Worm (Caenorhabditis elegans) whole organism, L1 larva: Measurements from ENCODE around the gene K03B8.11.

Experiments
- aly-2 ChIP-seq: fragments of 150-350 bp; optimal IDR thresholded peaks from 2 replicates; lab custom pipeline; 2014; ENCODE audit warnings: missing biosample characterization, missing genetic modification characterization
- elt-3 ChIP-seq, 6 experiments: fragments of 150-350 bp in 1 of 6; sonication (generic microtip); optimal IDR thresholded peaks; 2 replicates each; lab custom pipeline; 2017 to 2018; ENCODE audit warnings: missing biosample characterization in 6 of 6, missing genetic modification characterization in 6 of 6, inconsistent platforms in 1 of 6
- lsy-2 ChIP-seq, 2 experiments: fragments of 150-350 bp; optimal IDR thresholded peaks; 2 replicates each; lab custom pipeline; 2014; ENCODE audit warnings: missing biosample characterization in 2 of 2, missing genetic modification characterization in 2 of 2
- snpc-4 ChIP-seq: fragments of 150-350 bp; optimal IDR thresholded peaks from 2 replicates; lab custom pipeline; 2014; ENCODE audit warnings: missing biosample characterization, missing genetic modification characterization
- sptf-1 ChIP-seq: fragments of 150-350 bp; optimal IDR thresholded peaks from 2 replicates; lab custom pipeline; 2014; ENCODE audit warnings: missing biosample characterization, missing genetic modification characterization

DNA sequence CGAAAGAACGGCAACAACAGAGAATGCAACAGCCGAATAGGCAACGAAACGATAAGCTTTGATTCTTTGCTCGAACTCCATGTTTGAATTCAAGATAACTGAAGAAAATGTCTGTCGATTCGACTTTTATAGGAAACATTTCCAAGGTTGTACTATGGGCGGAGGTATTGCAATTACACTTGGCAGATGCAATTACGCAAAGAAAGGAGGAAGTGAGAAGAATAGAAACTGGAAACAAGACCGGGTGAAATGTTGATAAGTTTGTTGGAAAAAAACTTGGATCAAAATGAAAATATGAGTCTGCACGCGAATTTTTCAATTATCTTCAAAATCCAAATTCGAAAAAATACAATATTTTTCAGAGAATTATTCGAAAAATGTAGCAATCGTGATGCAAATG, 518 bp downstream of the K03B8.11 start, which contains the start of gene col-155:
- TF ChIP-seq lsy-2 (tag; optimal IDR thresholded peaks at IDR 0.05; lab: Kevin White, UChicago) = no peak
- no peak for TF ChIP-seq elt-3 (tag; optimal IDR thresholded peaks at IDR 0.05; lab: Kevin White, UChicago)
- TF ChIP-seq sptf-1 (tag; lab: Kevin White, UChicago) = no peak
- no peak for TF ChIP-seq aly-2 (tag; lab: Kevin White, UChicago)
- TF ChIP-seq snpc-4 (tag; lab: Kevin White, UChicago) = no peak
